Fruit fly (Drosophila melanogaster) whole organism, pupa: ENCODE results near the gene elB.

Experiments
- CG12605 ChIP-seq: fragments of 200-800 bp; sonication (Bioruptor generic); IDR thresholded peaks from 2 replicates; pipeline ENCODE4 v1.3.6; 2022; ENCODE audit warnings: missing biosample characterization, missing genetic modification characterization
- CG13204 ChIP-seq: fragments of 200-800 bp; sonication (Bioruptor generic); optimal IDR thresholded peaks from 2 replicates; lab custom pipeline; 2018; ENCODE audit warnings: missing biosample characterization, mild to moderate bottlenecking, missing genetic modification characterization, moderate library complexity
- CG14655 ChIP-seq: fragments of 200-800 bp; sonication (Bioruptor generic); optimal IDR thresholded peaks from 3 replicates; lab custom pipeline; 2017; ENCODE audit warnings: mild to moderate bottlenecking, missing biosample characterization, missing genetic modification reagents, missing genetic modification characterization
- CG32121 ChIP-seq: fragments of 200-800 bp; sonication (Bioruptor generic); IDR thresholded peaks from 2 replicates; pipeline ENCODE4 v1.3.6; 2022; ENCODE audit warnings: missing biosample characterization, missing genetic modification characterization
- CG34367 ChIP-seq: fragments of 200-800 bp; sonication (Bioruptor generic); optimal IDR thresholded peaks from 2 replicates; lab custom pipeline; 2018; ENCODE audit warnings: missing biosample characterization, mild to moderate bottlenecking, missing genetic modification characterization
- CG4496 ChIP-seq: fragments of 200-800 bp; sonication (Bioruptor generic); IDR thresholded peaks from 3 replicates; pipeline ENCODE4 v1.3.6; 2022; ENCODE audit warnings: missing biosample characterization, missing genetic modification characterization
- EcR ChIP-seq: fragments of 200-800 bp; sonication (Bioruptor generic); optimal IDR thresholded peaks from 3 replicates; lab custom pipeline; 2019; ENCODE audit warnings: missing biosample characterization, missing genetic modification characterization, mild to moderate bottlenecking, moderate library complexity, missing genetic modification reagents
- Ets98B ChIP-seq: fragments of 200-800 bp; sonication (Bioruptor generic); IDR thresholded peaks from 2 replicates; pipeline ENCODE4 v1.3.6; 2022; ENCODE audit warnings: missing biosample characterization, missing genetic modification characterization
- Pif1A ChIP-seq: fragments of 200-800 bp; sonication (Bioruptor generic); optimal IDR thresholded peaks from 3 replicates; lab custom pipeline; 2016; ENCODE audit warnings: missing biosample characterization, missing genetic modification characterization
- Pif1B ChIP-seq: fragments of 200-800 bp; sonication (Bioruptor generic); optimal IDR thresholded peaks from 3 replicates; lab custom pipeline; 2016; ENCODE audit warnings: missing biosample characterization, missing genetic modification characterization
- fd96Ca ChIP-seq: fragments of 200-800 bp; sonication (Bioruptor generic); IDR thresholded peaks from 3 replicates; pipeline ENCODE4 v1.3.6; 2022; ENCODE audit warnings: missing biosample characterization, missing genetic modification characterization
- gl ChIP-seq: fragments of 200-800 bp; sonication (Bioruptor generic); optimal IDR thresholded peaks from 2 replicates; lab custom pipeline; 2018; ENCODE audit warnings: missing biosample characterization, mild to moderate bottlenecking, missing genetic modification characterization
- rn ChIP-seq: fragments of 200-800 bp; sonication (Bioruptor generic); IDR thresholded peaks from 2 replicates; pipeline ENCODE4 v1.3.6; 2022; ENCODE audit warnings: missing biosample characterization, missing genetic modification characterization

The elB gene

dm6 chr2L:14340964-14341363, 68.4 kb downstream of the elB start:
- TF ChIP-seq gl (tag; lab: Kevin White, UChicago), result no peak
- no peak for TF ChIP-seq CG14655
- no peak for TF ChIP-seq Pif1A
- TF ChIP-seq CG4496 (GFP tag; lab: Robert Waterston, UW), result no peak
- TF ChIP-seq Pif1B (GFP tag; lab: Kevin White, UChicago), result no peak
- no peak for TF ChIP-seq CG34367
- no peak for TF ChIP-seq Ets98B (GFP tag; lab: Robert Waterston, UW)
- no peak for TF ChIP-seq EcR (GFP tag; lab: Kevin White, UChicago)
- TF ChIP-seq fd96Ca (GFP tag; lab: Robert Waterston, UW), result no peak
- TF ChIP-seq CG32121 (GFP tag; lab: Robert Waterston, UW), result no peak
- TF ChIP-seq rn (GFP tag; lab: Robert Waterston, UW), result no peak
- TF ChIP-seq CG13204 (GFP tag; lab: Kevin White, UChicago), result no peak
- TF ChIP-seq CG12605 (GFP tag; lab: Robert Waterston, UW), result no peak
